Worm (Caenorhabditis elegans): ENCODE results near the gene T02E9.6.

Gene T02E9.6

ce11 chrV:11373918-11374317, 39.8 kb upstream of the T02E9.6 start:
- TF ChIP-seq mbf-1 (tag; optimal IDR thresholded peaks at IDR 0.05) (no peak), nhr-11 (tag; optimal IDR thresholded peaks at IDR 0.05) (no peak), elt-1 (tag; optimal IDR thresholded peaks at IDR 0.05) (no peak), skn-1 (tag; optimal IDR thresholded peaks at IDR 0.05) (no peak), unc-62 (GFP tag; optimal IDR thresholded peaks at IDR 0.05) (no peak), sma-3 (GFP tag; optimal IDR thresholded peaks at IDR 0.05) (no peak), nhr-129 (tag; optimal IDR thresholded peaks at IDR 0.05) (no peak), snpc-4 (tag; optimal IDR thresholded peaks at IDR 0.05) (no peak), unc-55 (GFP tag; optimal IDR thresholded peaks at IDR 0.05) (no peak), lsy-2 (tag; optimal IDR thresholded peaks at IDR 0.05) (no peak), lin-39 (tag; optimal IDR thresholded peaks at IDR 0.05) (no peak)

- TF ChIP-seq peb-1 (tag; optimal IDR thresholded peaks at IDR 0.05) = no peak
- TF ChIP-seq R02D3.7 (tag; optimal IDR thresholded peaks at IDR 0.05) = no peak
- TF ChIP-seq snpc-4 (tag; optimal IDR thresholded peaks at IDR 0.05) = no peak
- no peak for TF ChIP-seq egl-27 (tag; optimal IDR thresholded peaks at IDR 0.05)
- no peak for TF ChIP-seq crh-2 (tag; optimal IDR thresholded peaks at IDR 0.05)
- TF ChIP-seq ztf-4 (tag; optimal IDR thresholded peaks at IDR 0.05) = no peak
- TF ChIP-seq nhr-77 (tag; optimal IDR thresholded peaks at IDR 0.05) = no peak
- no peak for TF ChIP-seq sma-9 (GFP tag; optimal IDR thresholded peaks at IDR 0.05)
- TF ChIP-seq sma-9 (tag; optimal IDR thresholded peaks at IDR 0.05) = no peak
- no peak for TF ChIP-seq aly-2 (tag; optimal IDR thresholded peaks at IDR 0.05)
- TF ChIP-seq elt-1 (tag; optimal IDR thresholded peaks at IDR 0.05) = no peak
- no peak for TF ChIP-seq unc-55 (GFP tag; optimal IDR thresholded peaks at IDR 0.05)
- TF ChIP-seq mab-5 (tag; optimal IDR thresholded peaks at IDR 0.05) = no peak
- no peak for TF ChIP-seq fos-1 (tag; optimal IDR thresholded peaks at IDR 0.05)
- TF ChIP-seq ztf-11 (tag; optimal IDR thresholded peaks at IDR 0.05) = no peak
- TF ChIP-seq Y55F3AM.14 (GFP tag; optimal IDR thresholded peaks at IDR 0.05) = no peak
- no peak for TF ChIP-seq nhr-237 (tag; optimal IDR thresholded peaks at IDR 0.05)
- TF ChIP-seq nhr-25 (tag; optimal IDR thresholded peaks at IDR 0.05) = no peak
- no peak for TF ChIP-seq unc-62 (GFP tag; optimal IDR thresholded peaks at IDR 0.05)
- TF ChIP-seq nhr-6 (tag; optimal IDR thresholded peaks at IDR 0.05) = no peak
Observed at ce11 chrV:11372284-11372878, 38.3 kb upstream of the T02E9.6 start.

- TF ChIP-seq nhr-25 (tag; optimal IDR thresholded peaks at IDR 0.05) = no peak
- no peak for TF ChIP-seq ztf-11 (tag; optimal IDR thresholded peaks at IDR 0.05)
- TF ChIP-seq unc-39 (tag; optimal IDR thresholded peaks at IDR 0.05) = no peak
- TF ChIP-seq zag-1 (tag; optimal IDR thresholded peaks at IDR 0.05) = no peak
Observed at ce11 chrV:11366129-11366528, 32.0 kb upstream of the T02E9.6 start, which contains the start of gene dop-5. dop-5 (minus strand) TSS chrV:11366229.

ce11 chrV:11363575-11363974, 29.5 kb upstream of the T02E9.6 start:
- TF ChIP-seq ztf-1 (GFP tag; conservative IDR thresholded peaks at IDR 0.05) (no peak), egl-27 (tag; optimal IDR thresholded peaks at IDR 0.05) (no peak), lin-11 (tag; optimal IDR thresholded peaks at IDR 0.05) (no peak), ceh-16 (tag; optimal IDR thresholded peaks at IDR 0.05) (no peak)

- no peak for TF ChIP-seq ZK546.5 (tag; optimal IDR thresholded peaks at IDR 0.05)
- TF ChIP-seq ztf-4 (tag; optimal IDR thresholded peaks at IDR 0.05) = no peak
- TF ChIP-seq nhr-10 (tag; optimal IDR thresholded peaks at IDR 0.05) = no peak
- no peak for TF ChIP-seq Y55F3AM.14 (GFP tag; optimal IDR thresholded peaks at IDR 0.05)
- no peak for TF ChIP-seq mdl-1 (tag; optimal IDR thresholded peaks at IDR 0.05)
- TF ChIP-seq egl-27 (tag; optimal IDR thresholded peaks at IDR 0.05) = no peak
- no peak for TF ChIP-seq ztf-1 (GFP tag; conservative IDR thresholded peaks at IDR 0.05)
- TF ChIP-seq aly-2 (tag; optimal IDR thresholded peaks at IDR 0.05) = no peak
- TF ChIP-seq alr-1 (tag; optimal IDR thresholded peaks at IDR 0.05) = no peak
- no peak for TF ChIP-seq crh-2 (tag; optimal IDR thresholded peaks at IDR 0.05)
- no peak for TF ChIP-seq sma-3 (GFP tag; optimal IDR thresholded peaks at IDR 0.05)
Observed at ce11 chrV:11354264-11354663, 20.2 kb upstream of the T02E9.6 start.
